Fruit fly (Drosophila melanogaster) whole organism, embryonic: ENCODE measurements around the gene CG15865.

Experiments used
- Adf1 ChIP-seq: fragments of 200-800 bp; sonication (Bioruptor generic); IDR thresholded peaks from 2 replicates; pipeline ENCODE4 v1.3.6; 2022; ENCODE audit warnings: missing biosample characterization, missing genetic modification characterization
- Atf6 ChIP-seq: fragments of 200-800 bp; sonication (Bioruptor generic); IDR thresholded peaks from 2 replicates; pipeline ENCODE4 v1.3.6; 2022; ENCODE audit warnings: missing biosample characterization, missing genetic modification characterization
- BtbVII ChIP-seq: fragments of 200-800 bp; sonication (Bioruptor generic); optimal IDR thresholded peaks from 3 replicates; lab custom pipeline; 2017; ENCODE audit warnings: missing biosample characterization, mild to moderate bottlenecking, missing genetic modification characterization
- CG11085 ChIP-seq: fragments of 200-800 bp; sonication (Bioruptor generic); IDR thresholded peaks from 2 replicates; pipeline ENCODE4 v1.3.6; 2022; ENCODE audit warnings: missing biosample characterization, missing genetic modification characterization
- CG11093 ChIP-seq: fragments of 200-800 bp; sonication (Bioruptor generic); IDR thresholded peaks from 3 replicates; pipeline ENCODE4 v1.3.6; 2022; ENCODE audit warnings: missing biosample characterization, missing genetic modification characterization
- CG11696 ChIP-seq: fragments of 200-800 bp; sonication (Bioruptor generic); IDR thresholded peaks from 2 replicates; pipeline ENCODE4 v1.3.6; 2022; ENCODE audit warnings: missing biosample characterization, missing genetic modification characterization
- CG12659 ChIP-seq: fragments of 200-800 bp; sonication (Bioruptor generic); optimal IDR thresholded peaks from 3 replicates; lab custom pipeline; 2017; ENCODE audit warnings: mild to moderate bottlenecking, missing biosample characterization, missing genetic modification reagents, missing genetic modification characterization
- CG12769 ChIP-seq: fragments of 200-800 bp; sonication (Bioruptor generic); optimal IDR thresholded peaks from 2 replicates; lab custom pipeline; 2019; ENCODE audit warnings: missing biosample characterization, mild to moderate bottlenecking, missing genetic modification characterization, moderate library complexity
- CG13424 ChIP-seq: fragments of 200-800 bp; sonication (Bioruptor generic); optimal IDR thresholded peaks from 2 replicates; lab custom pipeline; 2019; ENCODE audit warnings: missing biosample characterization, mild to moderate bottlenecking, missing genetic modification characterization, moderate library complexity
- CG15269 ChIP-seq: fragments of 200-800 bp; sonication (Bioruptor generic); optimal IDR thresholded peaks from 2 replicates; lab custom pipeline; 2018; ENCODE audit warnings: missing biosample characterization, mild to moderate bottlenecking, missing genetic modification characterization, moderate library complexity
- CG1529 ChIP-seq: fragments of 200-800 bp; sonication (Bioruptor generic); optimal IDR thresholded peaks from 3 replicates; lab custom pipeline; 2018; ENCODE audit warnings: missing biosample characterization, missing genetic modification characterization
- CG1647 ChIP-seq: fragments of 200-800 bp; sonication (Bioruptor generic); optimal IDR thresholded peaks from 3 replicates; lab custom pipeline; 2016; ENCODE audit warnings: missing biosample characterization, missing genetic modification characterization
- CG16815 ChIP-seq: fragments of 200-800 bp; sonication (Bioruptor generic); optimal IDR thresholded peaks from 3 replicates; lab custom pipeline; 2017; ENCODE audit warnings: missing biosample characterization, mild to moderate bottlenecking, missing genetic modification characterization
- CG31388 ChIP-seq: fragments of 200-800 bp; sonication (Bioruptor generic); optimal IDR thresholded peaks from 2 replicates; lab custom pipeline; 2016; ENCODE audit warnings: missing biosample characterization, missing genetic modification characterization
- CG3847 ChIP-seq: fragments of 200-800 bp; sonication (Bioruptor generic); IDR thresholded peaks from 2 replicates; pipeline ENCODE4 v1.3.6; 2022; ENCODE audit warnings: missing biosample characterization, missing genetic modification characterization
- CG4282 ChIP-seq: fragments of 200-800 bp; sonication (Bioruptor generic); optimal IDR thresholded peaks from 2 replicates; lab custom pipeline; 2016; ENCODE audit warnings: missing biosample characterization, missing genetic modification characterization
- CG4854 ChIP-seq: fragments of 200-800 bp; sonication (Bioruptor generic); optimal IDR thresholded peaks from 2 replicates; lab custom pipeline; 2016; ENCODE audit warnings: missing biosample characterization, missing genetic modification characterization, inconsistent platforms
- CG5953 ChIP-seq: fragments of 200-800 bp; sonication (Bioruptor generic); IDR thresholded peaks from 2 replicates; pipeline ENCODE4 v1.3.6; 2022; ENCODE audit warnings: missing biosample characterization, missing genetic modification characterization
- CG6254 ChIP-seq: fragments of 200-800 bp; sonication (Bioruptor generic); optimal IDR thresholded peaks from 3 replicates; lab custom pipeline; 2017; ENCODE audit warnings: mild to moderate bottlenecking, missing biosample characterization, missing genetic modification reagents, missing genetic modification characterization
- CG7556 ChIP-seq: fragments of 200-800 bp; sonication (Bioruptor generic); optimal IDR thresholded peaks from 2 replicates; lab custom pipeline; 2017; ENCODE audit warnings: missing biosample characterization, mild to moderate bottlenecking, missing genetic modification characterization
- CG9609 ChIP-seq: fragments of 200-800 bp; sonication (Bioruptor generic); optimal IDR thresholded peaks from 3 replicates; lab custom pipeline; 2016; ENCODE audit warnings: missing biosample characterization, missing genetic modification characterization
- D19A ChIP-seq: fragments of 200-800 bp; optimal IDR thresholded peaks from 3 replicates; lab custom pipeline; 2019; ENCODE audit warnings: missing biosample characterization, mild to moderate bottlenecking, missing genetic modification characterization, moderate library complexity
- Dbx ChIP-seq: fragments of 200-800 bp; sonication (Bioruptor generic); IDR thresholded peaks from 3 replicates; pipeline ENCODE4 v1.3.6; 2022; ENCODE audit warnings: missing biosample characterization, missing genetic modification characterization
- Elba2 ChIP-seq: fragments of 200-800 bp; sonication (Bioruptor generic); optimal IDR thresholded peaks from 3 replicates; lab custom pipeline; 2016; ENCODE audit warnings: missing biosample characterization, missing genetic modification characterization
- Fer1 ChIP-seq: fragments of 200-800 bp; sonication (Bioruptor generic); optimal IDR thresholded peaks from 2 replicates; lab custom pipeline; 2017; ENCODE audit warnings: missing biosample characterization, mild to moderate bottlenecking, missing genetic modification characterization
- Gsc ChIP-seq: fragments of 200-800 bp; sonication (Bioruptor generic); IDR thresholded peaks from 2 replicates; pipeline ENCODE4 v1.3.6; 2022; ENCODE audit warnings: missing biosample characterization, missing genetic modification characterization
- Mes4 ChIP-seq: fragments of 200-800 bp; sonication (Bioruptor generic); optimal IDR thresholded peaks from 2 replicates; lab custom pipeline; 2016; ENCODE audit warnings: missing biosample characterization, missing genetic modification characterization
- Stat92E ChIP-seq, 3 experiments: fragments of >200 bp in 2 of 3; fragments of 200-800 bp in 1 of 3; sonication (Bioruptor generic) in 1 of 3; optimal IDR thresholded peaks; 2 replicates each; lab custom pipeline; 2017 to 2019; ENCODE audit warnings: missing biosample characterization in 3 of 3, missing genetic modification characterization in 3 of 3, mild to moderate bottlenecking in 1 of 3, moderate library complexity in 1 of 3
- Trl ChIP-seq, 3 experiments: fragments of >200 bp in 2 of 3; fragments of 200-800 bp in 1 of 3; sonication (Bioruptor generic) in 1 of 3; optimal IDR thresholded peaks; 2 replicates in 1 of 3; 3 replicates in 2 of 3; lab custom pipeline; 2016 to 2017; ENCODE audit warnings: missing biosample characterization in 1 of 3, missing genetic modification characterization in 1 of 3
- Xrp1 ChIP-seq: fragments of 200-800 bp; sonication (Bioruptor generic); IDR thresholded peaks from 2 replicates; pipeline ENCODE4 v1.3.6; 2022; ENCODE audit warnings: missing biosample characterization, missing genetic modification characterization
- cas ChIP-seq: fragments of 200-800 bp; sonication (Bioruptor generic); IDR thresholded peaks from 2 replicates; pipeline ENCODE4 v1.3.6; 2022; ENCODE audit warnings: missing biosample characterization, missing genetic modification characterization
- cato ChIP-seq: fragments of 200-800 bp; sonication (Bioruptor generic); optimal IDR thresholded peaks from 2 replicates; lab custom pipeline; 2016; ENCODE audit warnings: missing biosample characterization, missing genetic modification characterization, borderline replicate concordance
- crc ChIP-seq: fragments of 200-800 bp; sonication (Bioruptor generic); optimal IDR thresholded peaks from 2 replicates; lab custom pipeline; 2016; ENCODE audit warnings: missing biosample characterization, missing genetic modification characterization
- dmrt99B ChIP-seq: fragments of 200-800 bp; sonication (Bioruptor generic); optimal IDR thresholded peaks from 2 replicates; lab custom pipeline; 2018; ENCODE audit warnings: missing biosample characterization, mild to moderate bottlenecking, missing genetic modification characterization, moderate library complexity
- dpn ChIP-seq, 2 experiments: fragments of 200-800 bp; sonication (Bioruptor generic); optimal IDR thresholded peaks; 3 replicates each; lab custom pipeline; 2016; ENCODE audit warnings: missing biosample characterization in 2 of 2, missing genetic modification characterization in 2 of 2
- fd102C ChIP-seq: fragments of 200-800 bp; sonication (Bioruptor generic); optimal IDR thresholded peaks from 2 replicates; lab custom pipeline; 2018; ENCODE audit warnings: missing biosample characterization, mild to moderate bottlenecking, missing genetic modification characterization, moderate library complexity
- fd64A ChIP-seq: fragments of 200-800 bp; sonication (Bioruptor generic); optimal IDR thresholded peaks from 3 replicates; lab custom pipeline; 2018; ENCODE audit warnings: missing biosample characterization, mild to moderate bottlenecking, missing genetic modification characterization
- kay ChIP-seq: fragments of 200-800 bp; sonication (Bioruptor generic); optimal IDR thresholded peaks from 2 replicates; lab custom pipeline; 2016; ENCODE audit warnings: missing biosample characterization, missing genetic modification characterization
- oc ChIP-seq: fragments of 200-800 bp; sonication (Bioruptor generic); optimal IDR thresholded peaks from 2 replicates; lab custom pipeline; 2018; ENCODE audit warnings: missing biosample characterization, mild to moderate bottlenecking, missing genetic modification characterization, moderate library complexity
- odd ChIP-seq: fragments of 200-800 bp; sonication (Bioruptor generic); optimal IDR thresholded peaks from 2 replicates; lab custom pipeline; 2017; ENCODE audit warnings: missing biosample characterization, mild to moderate bottlenecking, missing genetic modification characterization
- pros ChIP-seq: fragments of 200-800 bp; sonication (Bioruptor generic); optimal IDR thresholded peaks from 3 replicates; lab custom pipeline; 2019; ENCODE audit warnings: missing biosample characterization, mild to moderate bottlenecking, missing genetic modification characterization, moderate library complexity
- sr ChIP-seq: fragments of 200-800 bp; sonication (Bioruptor generic); IDR thresholded peaks from 3 replicates; pipeline ENCODE4 v1.3.6; 2022; ENCODE audit warnings: missing biosample characterization, missing genetic modification characterization
- tap ChIP-seq: fragments of 200-800 bp; optimal IDR thresholded peaks from 3 replicates; lab custom pipeline; 2019; ENCODE audit warnings: missing biosample characterization, mild to moderate bottlenecking, missing genetic modification characterization, moderate library complexity
- ttk ChIP-seq: fragments of 200-800 bp; sonication (Bioruptor generic); IDR thresholded peaks from 2 replicates; pipeline ENCODE4 v2.1.2; 2022; ENCODE audit warnings: missing biosample characterization, missing genetic modification characterization
- vfl ChIP-seq: fragments of 200-800 bp; sonication (Bioruptor generic); optimal IDR thresholded peaks from 2 replicates; lab custom pipeline; 2016; ENCODE audit warnings: missing biosample characterization, missing genetic modification characterization
- vnd ChIP-seq: fragments of 200-800 bp; sonication (Bioruptor generic); IDR thresholded peaks from 3 replicates; pipeline ENCODE4 v1.3.6; 2022; ENCODE audit warnings: missing biosample characterization, missing genetic modification characterization; ENCODE audit not compliant: partially characterized antibody
- vvl ChIP-seq: fragments of 200-800 bp; sonication (Bioruptor generic); IDR thresholded peaks from 2 replicates; pipeline ENCODE4 v1.3.6; 2022; ENCODE audit warnings: missing biosample characterization, missing genetic modification characterization
- yki ChIP-seq: fragments of >200 bp; optimal IDR thresholded peaks from 3 replicates; lab custom pipeline; 2018
- zf30C ChIP-seq: fragments of 200-800 bp; sonication (Bioruptor generic); optimal IDR thresholded peaks from 3 replicates; lab custom pipeline; 2018; ENCODE audit warnings: missing biosample characterization, mild to moderate bottlenecking, missing genetic modification characterization

CG15865 gene

DNA sequence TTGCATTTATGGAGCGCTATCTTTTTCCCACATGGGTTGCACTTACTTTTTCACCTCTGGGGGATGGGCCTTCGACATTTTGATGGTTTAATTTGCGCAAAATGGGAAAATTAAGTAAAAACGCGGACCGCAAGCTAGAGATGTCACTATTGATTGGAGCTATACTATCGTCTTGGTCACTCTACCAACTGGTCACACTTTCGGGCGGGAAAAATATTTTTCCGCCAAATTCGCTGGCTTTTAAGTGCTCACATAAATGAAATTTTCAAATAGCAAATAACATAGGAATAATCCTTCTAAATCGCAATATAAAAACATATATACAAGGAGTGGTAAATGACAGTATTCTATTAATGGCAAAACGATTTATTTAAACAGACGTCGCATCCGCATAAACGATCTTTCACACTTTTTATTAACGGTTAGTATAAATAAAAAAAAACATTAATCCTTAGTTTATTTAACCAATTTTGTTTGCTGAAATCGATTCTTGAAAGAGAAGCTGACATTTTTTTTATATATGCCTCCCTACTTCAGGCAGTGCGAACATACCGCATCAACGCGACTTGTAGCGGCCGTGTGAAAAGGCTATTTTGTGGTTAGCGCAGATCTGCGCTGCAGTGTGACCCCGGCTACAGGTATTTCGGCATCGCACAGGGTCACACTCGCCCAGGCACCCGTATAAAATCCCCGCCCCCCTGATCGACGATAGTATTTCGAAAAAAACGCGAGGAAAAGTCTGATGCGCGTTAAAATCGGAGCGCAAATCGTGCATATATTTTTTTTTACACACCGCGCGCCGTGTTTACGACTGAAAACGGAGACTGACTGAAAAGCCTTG is 23.8 kb downstream of the CG15865 start, which contains the start of the genes SNRPG and mthl1 (continued):
- TF ChIP-seq Trl (optimal IDR thresholded peaks at IDR 0.05; lab: Kevin White, UChicago), result no peak
- peak; percentile 71 for TF ChIP-seq Trl (GFP tag; optimal IDR thresholded peaks at IDR 0.05; lab: Kevin White, UChicago)
- no peak for TF ChIP-seq yki
- TF ChIP-seq Fer1 (GFP tag; lab: Kevin White, UChicago), result peak; percentile 3
- TF ChIP-seq vnd, result peak; percentile 66
- peak; percentile 72 for TF ChIP-seq CG12769 (tag; lab: Kevin White, UChicago)
- peak; percentile 68 for TF ChIP-seq CG31388
- peak; percentile 38 to 81 for TF ChIP-seq dpn (GFP tag; optimal IDR thresholded peaks at IDR 0.05; lab: Kevin White, UChicago)
- TF ChIP-seq dmrt99B (tag; lab: Kevin White, UChicago), result peak; percentile 74
- peak; percentile 81 for TF ChIP-seq CG5953 (GFP tag; lab: Robert Waterston, UW)
- TF ChIP-seq CG7556 (GFP tag; lab: Kevin White, UChicago), result peak; percentile 61
- TF ChIP-seq Atf6 (GFP tag; lab: Robert Waterston, UW), result peak; percentile 84
- no peak for TF ChIP-seq Elba2 (GFP tag; lab: Kevin White, UChicago)
- TF ChIP-seq tap (tag; lab: Kevin White, UChicago), result no peak
- TF ChIP-seq CG1529 (GFP tag; lab: Kevin White, UChicago), result peak; percentile 21
- TF ChIP-seq D19A (tag; lab: Kevin White, UChicago), result no peak
- TF ChIP-seq fd102C, result peak; percentile 7
- TF ChIP-seq sr (GFP tag; lab: Robert Waterston, UW), result peak; percentile 71; the same call in 1 of the 3 replicates
- TF ChIP-seq Gsc (GFP tag; lab: Robert Waterston, UW), result peak; percentile 92
- TF ChIP-seq cas (GFP tag; lab: Robert Waterston, UW), result peak; percentile 63; the same call in 1 of the 2 replicates
- peak; percentile 62 for TF ChIP-seq cato
- TF ChIP-seq CG12659 (GFP tag; lab: Kevin White, UChicago), result peak; percentile 86
- TF ChIP-seq crc, result no peak
- TF ChIP-seq Xrp1 (GFP tag; lab: Robert Waterston, UW), result peak; percentile 87
- TF ChIP-seq Mes4, result peak; percentile 32
- peak; percentile 63 for TF ChIP-seq CG4854 (GFP tag; lab: Kevin White, UChicago)
- TF ChIP-seq vvl (GFP tag; lab: Robert Waterston, UW), result peak; percentile 94
- peak; percentile 87 for TF ChIP-seq CG11085
- TF ChIP-seq oc (tag; lab: Kevin White, UChicago), result no peak
- peak; percentile 80 for TF ChIP-seq CG9609 (GFP tag; lab: Kevin White, UChicago)
- no peak for TF ChIP-seq pros (GFP tag; lab: Kevin White, UChicago)
- no peak for TF ChIP-seq odd (GFP tag; lab: Kevin White, UChicago)
- TF ChIP-seq CG11696 (GFP tag; lab: Robert Waterston, UW), result peak; percentile 76
- peak; percentile 29 for TF ChIP-seq kay (GFP tag; lab: Kevin White, UChicago)
- peak; percentile 74 for TF ChIP-seq CG15269 (tag; lab: Kevin White, UChicago)
- peak; percentile 94 for TF ChIP-seq Dbx (GFP tag; lab: Robert Waterston, UW)
- TF ChIP-seq ttk (GFP tag; lab: Robert Waterston, UW), result peak; percentile 93
- peak; percentile 83 for TF ChIP-seq CG16815 (GFP tag; lab: Kevin White, UChicago)
- TF ChIP-seq CG11093 (GFP tag; lab: Robert Waterston, UW), result peak; percentile 91
- no peak for TF ChIP-seq CG6254 (GFP tag; lab: Kevin White, UChicago)
- TF ChIP-seq fd64A (GFP tag; lab: Kevin White, UChicago), result peak; percentile 51
- TF ChIP-seq vfl, result peak; percentile 82
- TF ChIP-seq BtbVII, result no peak
- peak; percentile 52 for TF ChIP-seq CG1647 (GFP tag; lab: Kevin White, UChicago)
- TF ChIP-seq Stat92E (GFP tag; optimal IDR thresholded peaks at IDR 0.05; lab: Kevin White, UChicago), result no peak
- TF ChIP-seq CG3847 (GFP tag; lab: Robert Waterston, UW), result peak; percentile 92
- TF ChIP-seq zf30C (GFP tag; lab: Kevin White, UChicago), result peak; percentile 29
- peak; percentile 72 for TF ChIP-seq CG13424 (tag; lab: Kevin White, UChicago)
- peak; percentile 68 for TF ChIP-seq Adf1 (GFP tag; lab: Robert Waterston, UW)
- TF ChIP-seq CG4282 (GFP tag; lab: Kevin White, UChicago), result peak; percentile 52
